Fruit fly (Drosophila melanogaster): Measurements from ENCODE around the gene CG16904.

CG16904 gene

DNA sequence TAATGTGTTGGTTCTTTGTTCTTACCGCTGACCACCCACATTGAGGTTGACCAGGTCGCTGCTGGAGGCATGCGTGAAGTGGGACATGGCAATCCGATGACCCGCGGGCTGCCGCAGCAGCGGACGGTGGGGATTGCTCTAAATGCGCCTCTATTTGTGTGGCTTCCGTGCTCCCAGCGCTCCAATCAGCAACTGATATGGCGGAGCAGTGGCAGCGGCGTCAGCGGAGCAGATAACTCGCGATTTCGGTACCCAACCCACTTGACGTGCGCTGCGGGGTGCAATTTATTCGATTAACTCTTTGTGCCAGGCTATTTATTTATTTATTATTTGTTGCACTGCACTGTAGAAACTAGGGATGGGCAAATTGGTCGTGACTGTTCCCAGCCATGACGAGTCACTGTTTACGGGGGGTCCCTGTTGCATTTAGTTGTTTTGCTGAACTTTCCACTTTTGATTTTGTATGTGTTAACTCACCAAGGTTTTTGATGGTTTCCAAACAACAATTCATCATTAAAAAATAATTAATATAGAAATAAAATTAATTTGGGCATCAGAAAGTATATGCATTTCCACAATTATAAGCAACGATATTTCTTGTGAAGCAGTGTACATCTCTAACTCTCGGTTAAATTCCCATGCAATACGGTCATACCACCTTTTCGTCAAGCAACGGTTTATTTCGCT, 16.0 kb downstream of the CG16904 start, which contains the start of the genes CG9467 and CG8526:
TSS of gene CG9467 (minus strand) at position 383 of the 687 bp plus-strand sequence.
TSS of gene CG8526 (plus strand) at position 637 of the 687 bp plus-strand sequence.
- TF ChIP-seq pan (optimal IDR thresholded peaks at IDR 0.05) (no peak), Dll (optimal IDR thresholded peaks at IDR 0.05) (no peak), CG8478 (optimal IDR thresholded peaks at IDR 0.05) (no peak), usp (GFP tag; optimal IDR thresholded peaks at IDR 0.05) (no peak), psq (optimal IDR thresholded peaks at IDR 0.05) (no peak), EcR (GFP tag; optimal IDR thresholded peaks at IDR 0.05) (no peak)

DNA sequence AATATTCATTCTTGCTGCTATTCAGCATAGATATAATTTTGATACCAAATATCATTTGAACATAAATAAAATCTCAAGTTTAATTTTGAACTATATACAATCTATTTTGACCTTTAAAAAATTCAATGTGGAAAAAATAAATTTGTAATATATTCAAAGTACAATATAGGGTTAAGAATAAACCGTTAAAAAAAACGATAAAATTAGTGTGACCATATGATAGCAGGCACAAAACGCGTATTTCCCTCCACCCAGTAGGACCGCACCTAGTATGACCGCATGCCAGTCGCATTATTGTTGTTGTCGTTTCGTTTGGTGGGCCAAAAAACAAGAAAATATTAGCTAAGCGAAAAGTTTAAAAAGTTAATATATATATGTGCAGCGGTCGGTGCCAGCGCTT, 23.8 kb downstream of the CG16904 start, which contains the start of gene CG8516:
TSS of gene CG8516 (plus strand) at position 278 of the 400 bp plus-strand sequence.
- TF ChIP-seq Dll (optimal IDR thresholded peaks at IDR 0.05) (no peak), usp (GFP tag; optimal IDR thresholded peaks at IDR 0.05) (no peak), EcR (GFP tag; optimal IDR thresholded peaks at IDR 0.05) (no peak), CG8478 (optimal IDR thresholded peaks at IDR 0.05) (no peak), psq (optimal IDR thresholded peaks at IDR 0.05) (no peak), pan (optimal IDR thresholded peaks at IDR 0.05) (no peak)

dm6 chr3R:9791177-9791806, 25.5 kb downstream of the CG16904 start, which contains the start of the genes CG12945 and CG8507:
Gene CG12945, minus strand, starts transcription at chr3R:9791221.
Gene CG8507, plus strand, starts transcription at chr3R:9791483.
- TF ChIP-seq pan (optimal IDR thresholded peaks at IDR 0.05) (no peak), psq (optimal IDR thresholded peaks at IDR 0.05) (no peak), EcR (GFP tag; optimal IDR thresholded peaks at IDR 0.05) (no peak), usp (GFP tag; optimal IDR thresholded peaks at IDR 0.05) (no peak), CG8478 (optimal IDR thresholded peaks at IDR 0.05) (no peak), Dll (optimal IDR thresholded peaks at IDR 0.05) (no peak)

dm6 chr3R:9784341-9785062, 32.3 kb downstream of the CG16904 start, which contains the start of the genes MtnA and CG8500:
Gene MtnA, minus strand, starts transcription at chr3R:9784370.
Gene CG8500, plus strand, starts transcription at chr3R:9784653.
- TF ChIP-seq CG8478 (optimal IDR thresholded peaks at IDR 0.05): peak; percentile 11
- no peak for TF ChIP-seq pan (optimal IDR thresholded peaks at IDR 0.05)

dm6 chr3R:9783240-9783917, 33.4 kb downstream of the CG16904 start:
- TF ChIP-seq EcR (GFP tag; optimal IDR thresholded peaks at IDR 0.05) (no peak), usp (GFP tag; optimal IDR thresholded peaks at IDR 0.05) (no peak), pan (optimal IDR thresholded peaks at IDR 0.05) (no peak), Dll (optimal IDR thresholded peaks at IDR 0.05) (no peak), psq (optimal IDR thresholded peaks at IDR 0.05) (no peak), CG8478 (optimal IDR thresholded peaks at IDR 0.05) (no peak)

- TF ChIP-seq EcR (GFP tag; optimal IDR thresholded peaks at IDR 0.05): no peak
- TF ChIP-seq usp (GFP tag; optimal IDR thresholded peaks at IDR 0.05): no peak
- no peak for TF ChIP-seq psq (optimal IDR thresholded peaks at IDR 0.05)
- TF ChIP-seq pan (optimal IDR thresholded peaks at IDR 0.05): no peak
- no peak for TF ChIP-seq CG8478 (optimal IDR thresholded peaks at IDR 0.05)
- no peak for TF ChIP-seq Dll (optimal IDR thresholded peaks at IDR 0.05)
Observed at dm6 chr3R:9779764-9780163, 37.0 kb downstream of the CG16904 start, which contains the start of gene CG12947. Gene CG12947, plus strand, starts transcription at chr3R:9780064.

DNA sequence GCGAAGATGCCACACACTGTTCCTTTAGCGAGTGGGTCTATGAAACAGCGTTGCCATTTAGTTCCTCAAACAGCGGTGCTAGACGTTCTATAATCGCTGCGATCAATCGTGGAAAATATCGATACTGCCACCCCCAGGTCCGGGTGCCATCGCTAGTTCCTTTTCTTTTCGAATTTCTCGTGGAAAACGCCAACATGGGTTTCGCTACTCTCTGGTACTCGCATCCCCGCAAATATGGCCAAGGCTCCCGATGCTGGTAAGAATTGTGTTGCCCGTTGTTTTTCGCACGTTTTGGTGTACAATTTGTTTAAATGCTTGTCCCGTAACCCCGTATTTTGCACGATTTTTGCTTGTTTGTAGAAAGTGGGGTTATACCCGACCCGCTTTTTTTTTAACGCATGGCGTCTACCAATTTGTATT, 38.8 kb downstream of the CG16904 start, which contains the start of gene RpS29:
TSS of gene RpS29 (plus strand) at position 102 of the 420 bp plus-strand sequence.
- TF ChIP-seq CG8478 (optimal IDR thresholded peaks at IDR 0.05): no peak

dm6 chr3R:9774821-9775220, 42.0 kb downstream of the CG16904 start, which contains the start of gene topi:
Gene topi, plus strand, starts transcription at chr3R:9775121.
- TF ChIP-seq CG8478 (optimal IDR thresholded peaks at IDR 0.05) (no peak), usp (GFP tag; optimal IDR thresholded peaks at IDR 0.05) (no peak), Dll (optimal IDR thresholded peaks at IDR 0.05) (no peak), psq (optimal IDR thresholded peaks at IDR 0.05) (no peak), EcR (GFP tag; optimal IDR thresholded peaks at IDR 0.05) (no peak), pan (optimal IDR thresholded peaks at IDR 0.05) (no peak)

dm6 chr3R:9774147-9774546, 42.6 kb downstream of the CG16904 start, which contains the start of gene Whamy:
Gene Whamy, minus strand, starts transcription at chr3R:9774419.
- TF ChIP-seq usp (GFP tag; optimal IDR thresholded peaks at IDR 0.05): no peak
- TF ChIP-seq psq (optimal IDR thresholded peaks at IDR 0.05): no peak
- TF ChIP-seq Dll (optimal IDR thresholded peaks at IDR 0.05): no peak
- no peak for TF ChIP-seq EcR (GFP tag; optimal IDR thresholded peaks at IDR 0.05)
- no peak for TF ChIP-seq CG8478 (optimal IDR thresholded peaks at IDR 0.05)
- TF ChIP-seq pan (optimal IDR thresholded peaks at IDR 0.05): no peak

dm6 chr3R:9771519-9771972, 45.2 kb downstream of the CG16904 start, which contains the start of gene CG9471:
Gene CG9471, minus strand, starts transcription at chr3R:9771542.
- TF ChIP-seq CG8478 (optimal IDR thresholded peaks at IDR 0.05) (no peak), psq (optimal IDR thresholded peaks at IDR 0.05) (no peak), pan (optimal IDR thresholded peaks at IDR 0.05) (no peak), usp (GFP tag; optimal IDR thresholded peaks at IDR 0.05) (no peak), Dll (optimal IDR thresholded peaks at IDR 0.05) (no peak), EcR (GFP tag; optimal IDR thresholded peaks at IDR 0.05) (no peak)

DNA sequence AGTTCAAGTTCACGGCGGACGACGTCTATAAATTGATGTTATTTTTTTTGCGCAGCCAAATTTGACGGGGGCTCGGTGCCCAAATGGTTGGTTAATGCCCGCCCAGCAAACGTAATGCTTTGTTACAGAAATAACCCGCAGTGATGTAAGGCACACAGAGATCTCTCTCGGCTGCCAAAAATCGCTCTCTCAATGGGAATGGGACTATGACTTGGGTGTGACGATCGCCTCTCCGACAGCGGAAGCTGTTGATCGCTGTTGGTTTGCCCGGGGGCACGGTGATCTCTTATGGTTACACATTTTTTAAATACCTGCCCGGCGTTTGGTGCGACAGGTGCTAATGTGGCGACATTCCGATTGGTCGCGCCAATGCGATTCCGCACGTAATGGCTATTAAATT, 46.7 kb downstream of the CG16904 start:
- TF ChIP-seq usp (GFP tag; optimal IDR thresholded peaks at IDR 0.05) (no peak), psq (optimal IDR thresholded peaks at IDR 0.05) (no peak), pan (optimal IDR thresholded peaks at IDR 0.05) (no peak), Dll (optimal IDR thresholded peaks at IDR 0.05) (no peak), EcR (GFP tag; optimal IDR thresholded peaks at IDR 0.05) (no peak), CG8478 (optimal IDR thresholded peaks at IDR 0.05) (no peak)

All from whole organism.